Fruit fly (Drosophila melanogaster): Measurements from ENCODE around the gene CCT4.

CCT4 gene

DNA sequence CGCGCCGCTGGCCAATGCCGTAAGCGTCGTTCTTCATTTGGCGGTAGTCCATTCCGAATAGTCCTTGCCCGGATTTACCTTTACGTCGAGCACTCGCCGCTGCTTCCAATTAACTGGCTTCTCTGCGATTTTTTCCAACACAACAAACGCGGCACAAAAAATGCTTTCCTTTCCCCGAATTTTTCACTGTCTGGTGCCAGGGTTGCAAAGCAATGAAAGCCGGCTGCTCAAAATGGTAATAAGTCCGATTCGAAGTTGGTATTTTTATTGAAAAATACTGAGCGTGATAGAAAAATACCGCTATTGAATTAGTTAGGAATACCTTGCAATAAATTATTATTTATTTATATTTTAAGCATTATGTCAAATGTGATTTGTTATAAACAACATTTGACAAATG, 19.5 kb upstream of the CCT4 start (continued):
- no peak for TF ChIP-seq CG10654 (GFP tag; optimal IDR thresholded peaks at IDR 0.05)
- TF ChIP-seq CG2712 (tag; optimal IDR thresholded peaks at IDR 0.05) = peak; percentile 48
- TF ChIP-seq sim (GFP tag; IDR thresholded peaks at IDR 0.05) = no peak
- no peak for TF ChIP-seq chm (GFP tag; IDR thresholded peaks at IDR 0.05)
- TF ChIP-seq CG15269 (tag; optimal IDR thresholded peaks at IDR 0.05) = no peak
- TF ChIP-seq Nf-YA (GFP tag; IDR thresholded peaks at IDR 0.05) = no peak
- no peak for TF ChIP-seq br (optimal IDR thresholded peaks at IDR 0.05)
- peak; percentile 93 for TF ChIP-seq CG2116 (GFP tag; optimal IDR thresholded peaks at IDR 0.05)
- peak; percentile 63 for TF ChIP-seq CG30020 (tag; optimal IDR thresholded peaks at IDR 0.05)
- no peak for TF ChIP-seq lab (GFP tag; optimal IDR thresholded peaks at IDR 0.05)
- TF ChIP-seq Dfd (GFP tag; optimal IDR thresholded peaks at IDR 0.05) = no peak
- no peak for TF ChIP-seq tap (tag; optimal IDR thresholded peaks at IDR 0.05)
- no peak for TF ChIP-seq h (optimal IDR thresholded peaks at IDR 0.05)
- no peak for TF ChIP-seq scrt (GFP tag; optimal IDR thresholded peaks at IDR 0.05)
- TF ChIP-seq E2f2 (GFP tag; IDR thresholded peaks at IDR 0.05) = peak; percentile 26; the same call in 1 of the 2 replicates
- TF ChIP-seq run (tag; optimal IDR thresholded peaks at IDR 0.05) = no peak
- no peak for TF ChIP-seq Scr (GFP tag; IDR thresholded peaks at IDR 0.05; ENCODE audit: partially characterized antibody)
- no peak for TF ChIP-seq fd3F (GFP tag; optimal IDR thresholded peaks at IDR 0.05)
- TF ChIP-seq HHEX (GFP tag; optimal IDR thresholded peaks at IDR 0.05) = no peak
- no peak for TF ChIP-seq CG8290 (GFP tag; optimal IDR thresholded peaks at IDR 0.05)
- TF ChIP-seq CG8290 (tag; optimal IDR thresholded peaks at IDR 0.05) = no peak
- no peak for TF ChIP-seq NC2β (GFP tag; optimal IDR thresholded peaks at IDR 0.05)
- peak; percentile 31 for TF ChIP-seq Rfx (GFP tag; IDR thresholded peaks at IDR 0.05)
- no peak for TF ChIP-seq CG7786 (GFP tag; optimal IDR thresholded peaks at IDR 0.05)
- no peak for TF ChIP-seq bsh (GFP tag; optimal IDR thresholded peaks at IDR 0.05)
- TF ChIP-seq CG8924 (tag; optimal IDR thresholded peaks at IDR 0.05) = no peak
- no peak for TF ChIP-seq pb (GFP tag; optimal IDR thresholded peaks at IDR 0.05)
- TF ChIP-seq dm (GFP tag; optimal IDR thresholded peaks at IDR 0.05) = peak; percentile 2
- TF ChIP-seq sd (tag; optimal IDR thresholded peaks at IDR 0.05) = no peak
- TF ChIP-seq CG11560 (tag; IDR thresholded peaks at IDR 0.05) = no peak
- TF ChIP-seq Trl (optimal IDR thresholded peaks at IDR 0.05) = no peak
- TF ChIP-seq Trl (GFP tag; optimal IDR thresholded peaks at IDR 0.05) = no peak
- TF ChIP-seq sqz (GFP tag; optimal IDR thresholded peaks at IDR 0.05) = no peak
- no peak for TF ChIP-seq CG4854 (GFP tag; optimal IDR thresholded peaks at IDR 0.05)
- no peak for TF ChIP-seq Nf-YC (tag; optimal IDR thresholded peaks at IDR 0.05)
- TF ChIP-seq BEAF-32 (GFP tag; optimal IDR thresholded peaks at IDR 0.05) = peak; percentile 33
- peak; percentile 54 for TF ChIP-seq CG12659 (GFP tag; optimal IDR thresholded peaks at IDR 0.05)
- TF ChIP-seq CG9797 (GFP tag; optimal IDR thresholded peaks at IDR 0.05) = peak; percentile 79
- no peak for TF ChIP-seq CG9817 (tag; optimal IDR thresholded peaks at IDR 0.05)
- TF ChIP-seq CG14710 (tag; optimal IDR thresholded peaks at IDR 0.05) = peak; percentile 55
- no peak for TF ChIP-seq Awh (GFP tag; IDR thresholded peaks at IDR 0.05)
- no peak for TF ChIP-seq CG5953 (GFP tag; IDR thresholded peaks at IDR 0.05)
- TF ChIP-seq CG12071 (GFP tag; optimal IDR thresholded peaks at IDR 0.05) = no peak
- peak; percentile 45 for TF ChIP-seq CG3995 (GFP tag; optimal IDR thresholded peaks at IDR 0.05)
- peak; percentile 82 for TF ChIP-seq CG3281 (GFP tag; optimal IDR thresholded peaks at IDR 0.05)
- TF ChIP-seq vvl (GFP tag; IDR thresholded peaks at IDR 0.05) = peak; percentile 47
- TF ChIP-seq CG8478 (optimal IDR thresholded peaks at IDR 0.05) = no peak
- TF ChIP-seq mld (GFP tag; IDR thresholded peaks at IDR 0.05; ENCODE audit: partially characterized antibody) = no peak
- no peak for TF ChIP-seq CG17328 (GFP tag; IDR thresholded peaks at IDR 0.05)
- TF ChIP-seq CG9932 (GFP tag; IDR thresholded peaks at IDR 0.05) = no peak; the same call in 1 of the 2 replicates
- no peak for TF ChIP-seq Aef1 (GFP tag; IDR thresholded peaks at IDR 0.05)
- TF ChIP-seq Dp (GFP tag; optimal IDR thresholded peaks at IDR 0.05) = peak; percentile 26
- no peak for TF ChIP-seq CG13424 (tag; optimal IDR thresholded peaks at IDR 0.05)

All from whole organism, embryonic.